Worm (Caenorhabditis elegans): ENCODE measurements around the gene F59B10.4.

Gene F59B10.4

DNA sequence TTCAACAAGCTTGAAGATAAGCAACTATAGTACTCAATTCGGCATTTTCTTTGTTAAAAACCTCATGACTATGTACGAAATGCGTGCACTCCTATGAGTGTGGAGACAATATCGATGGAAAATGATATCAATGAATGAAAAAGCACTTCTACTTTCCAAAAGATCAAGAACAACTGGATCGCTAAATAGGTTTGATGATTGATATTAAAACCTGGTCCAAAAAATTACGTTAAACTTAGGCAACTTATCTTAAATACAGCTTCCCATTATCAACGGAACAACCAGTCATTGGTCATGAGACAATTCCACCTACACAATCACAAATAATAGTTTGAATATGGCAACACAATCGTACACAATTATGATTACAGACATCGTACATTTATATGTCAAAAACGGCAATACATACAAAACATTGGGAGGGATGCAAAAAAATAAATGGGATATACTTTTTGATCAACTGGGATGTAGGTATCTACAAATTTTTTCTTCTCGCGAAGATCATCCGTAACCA, 40.8 kb upstream of the F59B10.4 start (continued):
- TF ChIP-seq irx-1 (tag; optimal IDR thresholded peaks at IDR 0.05) (no peak), fos-1 (tag; optimal IDR thresholded peaks at IDR 0.05) (no peak), sptf-1 (tag; optimal IDR thresholded peaks at IDR 0.05) (no peak), F16B12.6 (tag; optimal IDR thresholded peaks at IDR 0.05) (no peak), nhr-76 (tag; optimal IDR thresholded peaks at IDR 0.05) (no peak), pax-3 (tag; optimal IDR thresholded peaks at IDR 0.05) (peak; percentile 35), mef-2 (tag; optimal IDR thresholded peaks at IDR 0.05) (no peak), pag-3 (tag; optimal IDR thresholded peaks at IDR 0.05; ENCODE audit: borderline replicate concordance, insufficient read depth) (no peak), zag-1 (tag; optimal IDR thresholded peaks at IDR 0.05) (no peak), lin-39 (tag; optimal IDR thresholded peaks at IDR 0.05) (no peak), egl-27 (tag; optimal IDR thresholded peaks at IDR 0.05) (no peak), elt-3 (tag; optimal IDR thresholded peaks at IDR 0.05) (no peak), skn-1 (tag; optimal IDR thresholded peaks at IDR 0.05) (no peak), fkh-4 (tag; optimal IDR thresholded peaks at IDR 0.05; ENCODE audit: borderline replicate concordance) (no peak), ceh-8 (GFP tag; optimal IDR thresholded peaks at IDR 0.05) (no peak), efl-1 (optimal IDR thresholded peaks at IDR 0.05) (no peak), efl-1 (GFP tag; optimal IDR thresholded peaks at IDR 0.05 in 1 of 2) (peak in 1 of 2 experiments; percentile 83), aly-2 (tag; optimal IDR thresholded peaks at IDR 0.05) (peak; percentile 63), sox-4 (tag; optimal IDR thresholded peaks at IDR 0.05) (no peak), C04F5.9 (tag; optimal IDR thresholded peaks at IDR 0.05) (no peak), nhr-77 (tag; optimal IDR thresholded peaks at IDR 0.05) (no peak), C16A3.4 (tag; optimal IDR thresholded peaks at IDR 0.05) (no peak), mep-1 (tag; optimal IDR thresholded peaks at IDR 0.05) (no peak), dpl-1 (GFP tag; optimal IDR thresholded peaks at IDR 0.05) (no peak), unc-130 (tag; optimal IDR thresholded peaks at IDR 0.05) (no peak), tlp-1 (tag; optimal IDR thresholded peaks at IDR 0.05) (no peak), ceh-82 (tag; optimal IDR thresholded peaks at IDR 0.05) (no peak), lir-3 (tag; optimal IDR thresholded peaks at IDR 0.05; ENCODE audit: poor library complexity) (peak; percentile 27)

DNA sequence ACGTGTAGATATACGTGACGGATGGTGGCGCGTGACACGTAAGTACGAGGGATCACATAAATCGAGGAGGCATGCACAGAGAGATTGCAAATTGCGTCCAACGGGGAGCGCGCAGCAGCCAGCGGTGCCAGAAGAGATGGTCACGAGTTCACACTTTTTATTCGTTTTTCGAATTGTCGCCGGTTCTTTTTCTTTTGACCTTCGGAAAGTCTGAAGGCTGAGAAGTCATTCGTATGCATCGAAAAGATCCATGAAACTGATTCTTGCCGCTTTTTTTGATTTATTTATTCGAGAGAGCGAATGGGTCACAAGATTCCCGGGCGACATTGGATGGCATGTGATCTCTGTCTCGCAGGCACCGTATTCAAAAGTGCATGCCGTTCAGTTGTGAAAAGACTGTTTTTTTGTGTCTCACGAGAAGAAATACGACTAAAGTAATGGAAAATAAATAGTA, 40.1 kb upstream of the F59B10.4 start:
- TF ChIP-seq aha-1 (tag; optimal IDR thresholded peaks at IDR 0.05), result peak; percentile 87
- peak; percentile 95 for TF ChIP-seq nhr-20 (tag; optimal IDR thresholded peaks at IDR 0.05)
- peak; percentile 58 for TF ChIP-seq isw-1 (GFP tag; IDR thresholded peaks at IDR 0.05)
- TF ChIP-seq sptf-1 (tag; optimal IDR thresholded peaks at IDR 0.05), result no peak
- TF ChIP-seq lin-39 (tag; optimal IDR thresholded peaks at IDR 0.05), result peak; percentile 64
- no peak for TF ChIP-seq lin-15B (tag; optimal IDR thresholded peaks at IDR 0.05)
- peak; percentile 80 for TF ChIP-seq ceh-88 (GFP tag; IDR thresholded peaks at IDR 0.05)
- no peak for TF ChIP-seq nhr-12 (tag; optimal IDR thresholded peaks at IDR 0.05)
- peak; percentile 77 for TF ChIP-seq pax-3 (tag; optimal IDR thresholded peaks at IDR 0.05)
- TF ChIP-seq mep-1 (tag; optimal IDR thresholded peaks at IDR 0.05), result peak; percentile 82
- peak; percentile 77 for TF ChIP-seq blmp-1 (tag; optimal IDR thresholded peaks at IDR 0.05)
- TF ChIP-seq swsn-7 (tag; optimal IDR thresholded peaks at IDR 0.05), result peak; percentile 83
- TF ChIP-seq sup-37 (GFP tag; optimal IDR thresholded peaks at IDR 0.05), result peak; percentile 51
- TF ChIP-seq nhr-77 (tag; optimal IDR thresholded peaks at IDR 0.05), result no peak
- TF ChIP-seq nhr-47 (tag; optimal IDR thresholded peaks at IDR 0.05), result peak; percentile 88
- TF ChIP-seq fkh-10 (GFP tag; optimal IDR thresholded peaks at IDR 0.05), result peak; percentile 10
- peak; percentile 89 for TF ChIP-seq rnt-1 (tag; optimal IDR thresholded peaks at IDR 0.05)
- TF ChIP-seq ztf-4 (tag; optimal IDR thresholded peaks at IDR 0.05), result peak; percentile 76
- peak; percentile 78 for TF ChIP-seq irx-1 (tag; optimal IDR thresholded peaks at IDR 0.05)
- peak; percentile 44 to 58 for TF ChIP-seq efl-1 (optimal IDR thresholded peaks at IDR 0.05)
- peak; percentile 57 to 95 for TF ChIP-seq efl-1 (GFP tag; optimal IDR thresholded peaks at IDR 0.05 in 1 of 2)
- TF ChIP-seq ceh-82 (tag; optimal IDR thresholded peaks at IDR 0.05), result peak; percentile 12 to 56 (median 37)
- TF ChIP-seq pqm-1 (tag; optimal IDR thresholded peaks at IDR 0.05), result no peak
- TF ChIP-seq fos-1 (tag; optimal IDR thresholded peaks at IDR 0.05), result no peak
- peak; percentile 93 for TF ChIP-seq snu-23 (GFP tag; optimal IDR thresholded peaks at IDR 0.05)
- TF ChIP-seq tbx-2 (tag; optimal IDR thresholded peaks at IDR 0.05), result peak; percentile 86
- peak; percentile 25 for TF ChIP-seq elt-2 (tag; optimal IDR thresholded peaks at IDR 0.05)
- TF ChIP-seq lin-35 (GFP tag; optimal IDR thresholded peaks at IDR 0.05), result peak; percentile 66 to 78
- peak; percentile 70 for TF ChIP-seq sox-4 (tag; optimal IDR thresholded peaks at IDR 0.05)
- TF ChIP-seq dsc-1 (tag; optimal IDR thresholded peaks at IDR 0.05), result peak; percentile 70
- TF ChIP-seq pag-3 (tag; optimal IDR thresholded peaks at IDR 0.05; ENCODE audit: borderline replicate concordance, insufficient read depth), result no peak
- TF ChIP-seq unc-62 (GFP tag; optimal IDR thresholded peaks at IDR 0.05), result no peak
- TF ChIP-seq aly-2 (tag; optimal IDR thresholded peaks at IDR 0.05), result no peak
- TF ChIP-seq zag-1 (tag; optimal IDR thresholded peaks at IDR 0.05), result no peak
- no peak for TF ChIP-seq C34B4.2 (tag; optimal IDR thresholded peaks at IDR 0.05)
- peak; percentile 58 for TF ChIP-seq ama-1 (optimal IDR thresholded peaks at IDR 0.05)

Data from whole organism, L1 larva.